Worm (Caenorhabditis elegans): Measurements from ENCODE around the gene T28C6.3.

ce11 chrIV:8798255-8798654 is 21.9 kb upstream of the T28C6.3 start, which contains the start of gene clec-182:
- TF ChIP-seq sea-1 (GFP tag; conservative IDR thresholded peaks at IDR 0.05), result no peak
- no peak for TF ChIP-seq tbx-11 (GFP tag; IDR thresholded peaks at IDR 0.05)
- no peak for TF ChIP-seq ama-1 (optimal IDR thresholded peaks at IDR 0.05)
- TF ChIP-seq hnd-1 (tag; optimal IDR thresholded peaks at IDR 0.05), result no peak
- TF ChIP-seq B0310.2 (tag; optimal IDR thresholded peaks at IDR 0.05), result no peak

All from whole organism, early embryonic.